Fruit fly (Drosophila melanogaster) whole organism, adult: ENCODE measurements around the gene CG42613.

ENCODE experiments used
- CG11617 ChIP-seq: fragments of 200-800 bp; sonication (Bioruptor generic); optimal IDR thresholded peaks from 2 replicates; lab custom pipeline; 2017; ENCODE audit warnings: mild to moderate bottlenecking, missing biosample characterization, missing genetic modification reagents, missing genetic modification characterization
- CG12768 ChIP-seq: fragments of 200-800 bp; sonication (Bioruptor generic); optimal IDR thresholded peaks from 2 replicates; lab custom pipeline; 2017; ENCODE audit warnings: missing biosample characterization, missing genetic modification characterization, mild to moderate bottlenecking, moderate library complexity, missing genetic modification reagents
- CG14711 ChIP-seq: fragments of 200-800 bp; sonication (Bioruptor generic); optimal IDR thresholded peaks from 2 replicates; lab custom pipeline; 2018; ENCODE audit warnings: missing biosample characterization, mild to moderate bottlenecking, missing genetic modification characterization, moderate library complexity
- CG1620 ChIP-seq: fragments of 200-800 bp; sonication (Bioruptor generic); optimal IDR thresholded peaks from 2 replicates; lab custom pipeline; 2016; ENCODE audit warnings: missing biosample characterization, missing genetic modification characterization
- CG33017 ChIP-seq: fragments of 200-800 bp; sonication (Bioruptor generic); optimal IDR thresholded peaks from 2 replicates; lab custom pipeline; 2018; ENCODE audit warnings: missing biosample characterization, mild to moderate bottlenecking, missing genetic modification characterization, moderate library complexity
- CG5204 ChIP-seq: fragments of 200-800 bp; sonication (Bioruptor generic); optimal IDR thresholded peaks from 2 replicates; lab custom pipeline; 2016; ENCODE audit warnings: missing biosample characterization, missing genetic modification characterization
- CG7045 ChIP-seq: fragments of 200-800 bp; sonication (Bioruptor generic); optimal IDR thresholded peaks from 2 replicates; lab custom pipeline; 2017; ENCODE audit warnings: missing biosample characterization, mild to moderate bottlenecking, missing genetic modification characterization
- CG7101 ChIP-seq: fragments of 200-800 bp; sonication (Bioruptor generic); optimal IDR thresholded peaks from 2 replicates; lab custom pipeline; 2018; ENCODE audit warnings: missing biosample characterization, mild to moderate bottlenecking, missing genetic modification characterization, moderate library complexity
- Clk ChIP-seq: fragments of 200-800 bp; sonication (Bioruptor generic); optimal IDR thresholded peaks from 2 replicates; lab custom pipeline; 2017; ENCODE audit warnings: missing biosample characterization, missing genetic modification characterization
- Crg-1 ChIP-seq: fragments of 200-800 bp; sonication (Bioruptor generic); optimal IDR thresholded peaks from 2 replicates; lab custom pipeline; 2016; ENCODE audit warnings: missing biosample characterization, missing genetic modification characterization
- Hr96 ChIP-seq: fragments of 200-800 bp; sonication (Bioruptor generic); optimal IDR thresholded peaks from 2 replicates; lab custom pipeline; 2016; ENCODE audit warnings: missing biosample characterization, missing genetic modification characterization
- Mnt ChIP-seq: fragments of 200-800 bp; sonication (Bioruptor generic); optimal IDR thresholded peaks from 2 replicates; lab custom pipeline; 2016; ENCODE audit warnings: missing biosample characterization, mild to moderate bottlenecking, missing genetic modification characterization
- bab1 ChIP-seq: fragments of 200-800 bp; sonication (Bioruptor generic); optimal IDR thresholded peaks from 3 replicates; lab custom pipeline; 2019; ENCODE audit warnings: missing biosample characterization, mild to moderate bottlenecking, missing genetic modification characterization, moderate library complexity
- cic ChIP-seq: fragments of 200-800 bp; sonication (Bioruptor generic); optimal IDR thresholded peaks from 2 replicates; lab custom pipeline; 2017; ENCODE audit warnings: missing biosample characterization, mild to moderate bottlenecking, missing genetic modification characterization, moderate library complexity
- kay ChIP-seq: fragments of 200-800 bp; sonication (Bioruptor generic); peaks from one replicate; lab custom pipeline; 2016; ENCODE audit warnings: missing biosample characterization, missing genetic modification characterization, borderline replicate concordance
- ovo ChIP-seq: fragments of 200-800 bp; sonication (Bioruptor generic); optimal IDR thresholded peaks from 2 replicates; lab custom pipeline; 2016; ENCODE audit warnings: missing biosample characterization, missing genetic modification characterization
- pad ChIP-seq: fragments of 200-800 bp; sonication (Bioruptor generic); optimal IDR thresholded peaks from 3 replicates; lab custom pipeline; 2017; ENCODE audit warnings: missing biosample characterization, missing genetic modification characterization, mild to moderate bottlenecking, moderate library complexity, missing genetic modification reagents
- tj ChIP-seq: fragments of 200-800 bp; sonication (Bioruptor generic); optimal IDR thresholded peaks from 3 replicates; lab custom pipeline; 2017; ENCODE audit warnings: missing biosample characterization, mild to moderate bottlenecking, missing genetic modification characterization, moderate library complexity
- toe ChIP-seq: fragments of 200-800 bp; sonication (Bioruptor generic); optimal IDR thresholded peaks from 2 replicates; lab custom pipeline; 2016; ENCODE audit warnings: missing biosample characterization, missing genetic modification characterization

Gene CG42613

DNA sequence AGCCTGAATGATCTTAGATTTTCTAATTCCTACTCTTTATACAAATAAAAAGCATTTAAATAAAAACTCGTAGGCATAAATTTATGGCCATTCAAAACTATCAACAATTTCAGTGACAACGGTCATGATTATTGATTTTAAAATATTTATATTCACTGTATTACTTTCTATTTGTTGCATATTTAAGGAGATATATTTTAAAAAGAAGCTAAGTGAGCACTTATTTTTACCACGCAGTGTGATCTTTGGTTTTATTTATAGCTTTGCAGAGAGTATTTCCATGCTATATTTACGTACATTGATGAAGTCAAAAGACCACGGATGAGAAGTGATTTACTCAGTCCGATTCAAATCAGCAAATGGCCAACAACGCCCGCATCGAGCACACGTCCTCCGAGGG, 95.8 kb downstream of the CG42613 start, which contains the start of gene CG14285:
CG14285 (plus strand) TSS at position 339 of the 400 bp plus-strand sequence.
- TF ChIP-seq CG33017 (tag; lab: Kevin White, UChicago) (no peak), tj (GFP tag; lab: Kevin White, UChicago) (no peak), bab1 (no peak), CG11617 (GFP tag; lab: Kevin White, UChicago) (no peak), Hr96 (GFP tag; lab: Kevin White, UChicago) (no peak), Clk (GFP tag; lab: Kevin White, UChicago) (no peak), kay (no peak), toe (GFP tag; lab: Kevin White, UChicago) (no peak), CG1620 (no peak), Crg-1 (GFP tag; lab: Kevin White, UChicago) (no peak), pad (no peak), CG7101 (tag; lab: Kevin White, UChicago) (no peak)

DNA sequence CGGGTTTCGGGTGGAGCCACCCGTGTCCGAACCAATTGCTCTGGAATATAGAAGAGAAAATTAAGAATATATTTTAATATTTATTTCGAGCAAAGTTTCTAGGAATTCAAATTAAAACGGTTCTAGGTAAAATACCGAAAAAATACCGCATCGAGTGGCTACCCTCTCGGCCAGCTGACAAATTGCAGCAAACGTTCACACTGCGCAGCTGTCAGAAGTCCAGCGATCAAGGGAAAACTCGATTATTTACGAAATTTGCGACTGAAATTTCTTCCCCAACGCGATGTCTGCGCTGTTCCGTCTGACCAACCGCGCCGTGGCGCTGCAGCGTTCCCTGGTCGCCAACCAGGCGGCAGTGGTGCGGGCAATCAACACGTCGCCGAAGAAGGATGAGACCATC, 98.2 kb downstream of the CG42613 start, which contains the start of gene NP15.6:
NP15.6 (plus strand) TSS at position 204 of the 400 bp plus-strand sequence.
- TF ChIP-seq CG12768 (GFP tag; lab: Kevin White, UChicago) (no peak), CG1620 (no peak), toe (GFP tag; lab: Kevin White, UChicago) (no peak), bab1 (no peak), CG33017 (tag; lab: Kevin White, UChicago) (no peak), CG14711 (tag; lab: Kevin White, UChicago) (no peak), cic (GFP tag; lab: Kevin White, UChicago) (no peak), Clk (GFP tag; lab: Kevin White, UChicago) (no peak), CG11617 (GFP tag; lab: Kevin White, UChicago) (no peak), CG7045 (GFP tag; lab: Kevin White, UChicago) (no peak), Mnt (GFP tag; lab: Kevin White, UChicago) (no peak), Hr96 (GFP tag; lab: Kevin White, UChicago) (no peak), Crg-1 (GFP tag; lab: Kevin White, UChicago) (no peak), CG5204 (GFP tag; lab: Kevin White, UChicago) (no peak), ovo (GFP tag; lab: Kevin White, UChicago) (no peak)
